Fruit fly (Drosophila melanogaster): ENCODE data around the gene Gat.
A peak's percentile ranks its signal among the peaks of the same experiment; 100 is the strongest.

Gene Gat

dm6 chr4:670905-671419 is 41.5 kb downstream of the Gat start, which contains the start of gene CG11360 (continued):
- TF ChIP-seq Met (GFP tag; optimal IDR thresholded peaks at IDR 0.05) (no peak), CG9139 (GFP tag; optimal IDR thresholded peaks at IDR 0.05) (no peak), spab (GFP tag; optimal IDR thresholded peaks at IDR 0.05) (no peak), Eip78C (GFP tag) (peak; percentile 63), CG10631 (GFP tag; optimal IDR thresholded peaks at IDR 0.05) (peak; percentile 27), CG32006 (GFP tag; optimal IDR thresholded peaks at IDR 0.05) (no peak), CG8319 (GFP tag; optimal IDR thresholded peaks at IDR 0.05) (no peak)
